Worm (Caenorhabditis elegans) whole organism, L1 larva: ENCODE measurements around the gene scl-1.
A peak's percentile ranks its signal among the peaks of the same experiment; 100 is the strongest.

Source experiments
- C34B4.2 ChIP-seq: sonication (generic microtip); optimal IDR thresholded peaks from 2 replicates; lab custom pipeline; 2017; ENCODE audit warnings: mild to moderate bottlenecking, missing genetic modification characterization, missing compliant biosample characterization
- F16B12.6 ChIP-seq: fragments of 150-350 bp; optimal IDR thresholded peaks from 2 replicates; lab custom pipeline; 2014; ENCODE audit warnings: missing biosample characterization, missing genetic modification characterization
- Y116A8C.19 ChIP-seq: sonication (generic microtip); optimal IDR thresholded peaks from 2 replicates; lab custom pipeline; 2016; ENCODE audit warnings: missing compliant biosample characterization, missing genetic modification characterization, borderline replicate concordance
- aha-1 ChIP-seq: fragments of 150-350 bp; optimal IDR thresholded peaks from 2 replicates; lab custom pipeline; 2014; ENCODE audit warnings: missing biosample characterization, missing genetic modification characterization
- alr-1 ChIP-seq: fragments of 200-800 bp; sonication (Bioruptor generic); optimal IDR thresholded peaks from 2 replicates; lab custom pipeline; 2018; ENCODE audit warnings: borderline replicate concordance, mild to moderate bottlenecking, missing genetic modification characterization, missing compliant biosample characterization
- ceh-63 ChIP-seq: fragments of 200-800 bp; sonication (Bioruptor generic); optimal IDR thresholded peaks from 2 replicates; lab custom pipeline; 2018; ENCODE audit warnings: mild to moderate bottlenecking, missing genetic modification characterization, missing compliant biosample characterization
- ceh-82 ChIP-seq, 3 experiments: fragments of 150-350 bp in 1 of 3; sonication (generic microtip) in 2 of 3; optimal IDR thresholded peaks; 2 replicates each; lab custom pipeline; 2014 to 2017; ENCODE audit warnings: missing biosample characterization in 3 of 3, missing genetic modification characterization in 3 of 3
- ceh-88 ChIP-seq: fragments of 200-800 bp; sonication (Bioruptor generic); IDR thresholded peaks from 2 replicates; pipeline ENCODE4 v1.3.6; 2022; ENCODE audit warnings: missing genetic modification characterization, missing compliant biosample characterization
- ces-1 ChIP-seq: fragments of 150-350 bp; optimal IDR thresholded peaks from 2 replicates; lab custom pipeline; 2014; ENCODE audit warnings: missing biosample characterization, missing genetic modification reagents, missing genetic modification characterization
- dsc-1 ChIP-seq: sonication (generic microtip); optimal IDR thresholded peaks from 2 replicates; lab custom pipeline; 2016; ENCODE audit warnings: mild to moderate bottlenecking, missing genetic modification characterization, missing compliant biosample characterization
- efl-1 ChIP-seq, 4 experiments: fragments of 150-350 bp; optimal IDR thresholded peaks in 3 of 4; peaks in 1 of 4; 1 replicate in 1 of 4; 2 replicates in 3 of 4; lab custom pipeline; 2014; ENCODE audit warnings: missing biosample characterization in 2 of 4, missing genetic modification characterization in 2 of 4, missing genetic modification reagents in 2 of 4
- egl-13 ChIP-seq: sonication (generic microtip); optimal IDR thresholded peaks from 2 replicates; lab custom pipeline; 2016; ENCODE audit warnings: missing genotype, missing genetic modification reagents, missing genetic modification characterization, missing compliant biosample characterization
- egl-27 ChIP-seq, 2 experiments: fragments of 150-350 bp in 1 of 2; sonication (generic microtip); optimal IDR thresholded peaks; 3 replicates each; lab custom pipeline; 2017 to 2018; ENCODE audit warnings: missing biosample characterization in 2 of 2, missing genetic modification characterization in 2 of 2, missing genetic modification reagents in 2 of 2
- elt-2 ChIP-seq: sonication (generic microtip); optimal IDR thresholded peaks from 2 replicates; lab custom pipeline; 2016; ENCODE audit warnings: missing genetic modification characterization, mild to moderate bottlenecking, inconsistent platforms, missing compliant biosample characterization, missing genetic modification reagents
- ets-5 ChIP-seq: fragments of 200-800 bp; sonication (Bioruptor generic); IDR thresholded peaks from 2 replicates; pipeline ENCODE4 v1.3.6; 2022; ENCODE audit warnings: missing genetic modification characterization, missing compliant biosample characterization
- fkh-4 ChIP-seq: sonication (generic microtip); optimal IDR thresholded peaks from 2 replicates; lab custom pipeline; 2016; ENCODE audit warnings: missing compliant biosample characterization, missing genetic modification characterization, borderline replicate concordance
- fkh-8 ChIP-seq: sonication (generic microtip); optimal IDR thresholded peaks from 2 replicates; lab custom pipeline; 2016; ENCODE audit warnings: mild to moderate bottlenecking, missing genetic modification characterization, missing compliant biosample characterization
- grh-1 ChIP-seq: fragments of 200-800 bp; sonication (Bioruptor generic); IDR thresholded peaks from 2 replicates; pipeline ENCODE4 v1.3.6; 2022; ENCODE audit warnings: missing genetic modification reagents, missing genetic modification characterization, missing compliant biosample characterization
- irx-1 ChIP-seq: sonication (generic microtip); optimal IDR thresholded peaks from 2 replicates; lab custom pipeline; 2016; ENCODE audit warnings: missing genetic modification characterization, missing compliant biosample characterization
- lin-13 ChIP-seq: fragments of 150-350 bp; optimal IDR thresholded peaks from 2 replicates; lab custom pipeline; 2014; ENCODE audit warnings: missing biosample characterization, missing genetic modification reagents, missing genetic modification characterization
- lin-14 ChIP-seq: fragments of 200-800 bp; sonication (Bioruptor generic); optimal IDR thresholded peaks from 2 replicates; lab custom pipeline; 2018; ENCODE audit warnings: mild to moderate bottlenecking, missing genetic modification characterization, moderate library complexity, missing compliant biosample characterization
- lin-15B ChIP-seq: fragments of 150-350 bp; sonication (generic microtip); optimal IDR thresholded peaks from 3 replicates; lab custom pipeline; 2014; ENCODE audit warnings: missing biosample characterization, missing genetic modification characterization
- lin-35 ChIP-seq, 2 experiments: fragments of 150-350 bp; optimal IDR thresholded peaks; 2 replicates each; lab custom pipeline; 2014; ENCODE audit warnings: missing biosample characterization in 2 of 2, missing genetic modification characterization in 2 of 2, missing genetic modification reagents in 2 of 2
- lin-39 ChIP-seq: fragments of 150-350 bp; optimal IDR thresholded peaks from 2 replicates; lab custom pipeline; 2014; ENCODE audit warnings: missing biosample characterization, missing genetic modification reagents, missing genetic modification characterization
- nhr-20 ChIP-seq: sonication (generic microtip); optimal IDR thresholded peaks from 2 replicates; lab custom pipeline; 2016; ENCODE audit warnings: mild to moderate bottlenecking, missing genetic modification characterization, missing compliant biosample characterization
- nhr-237 ChIP-seq: fragments of 150-350 bp; optimal IDR thresholded peaks from 2 replicates; lab custom pipeline; 2014; ENCODE audit warnings: missing biosample characterization, missing genetic modification characterization
- nhr-71 ChIP-seq: sonication (generic microtip); optimal IDR thresholded peaks from 2 replicates; lab custom pipeline; 2016; ENCODE audit warnings: mild to moderate bottlenecking, missing genetic modification characterization, moderate library complexity, missing compliant biosample characterization
- nhr-77 ChIP-seq: fragments of 150-350 bp; optimal IDR thresholded peaks from 2 replicates; lab custom pipeline; 2014; ENCODE audit warnings: missing biosample characterization, missing genetic modification characterization
- nhr-85 ChIP-seq: sonication (generic microtip); peaks from one replicate; lab custom pipeline; 2016; ENCODE audit warnings: missing genetic modification characterization, inconsistent platforms, missing compliant biosample characterization
- pag-3 ChIP-seq: sonication (generic microtip); optimal IDR thresholded peaks from 2 replicates; lab custom pipeline; 2017; ENCODE audit warnings: missing genetic modification characterization, mild to moderate bottlenecking, missing compliant biosample characterization, antibody characterized with exemption, borderline replicate concordance; ENCODE audit not compliant: insufficient read depth
- pax-3 ChIP-seq: fragments of 200-800 bp; sonication (Bioruptor generic); optimal IDR thresholded peaks from 2 replicates; lab custom pipeline; 2018; ENCODE audit warnings: mild to moderate bottlenecking, missing genetic modification characterization, moderate library complexity, missing compliant biosample characterization
- skn-1 ChIP-seq: fragments of 150-350 bp; optimal IDR thresholded peaks from 2 replicates; lab custom pipeline; 2014; ENCODE audit warnings: missing biosample characterization, missing genetic modification characterization
- snu-23 ChIP-seq: sonication (generic microtip); optimal IDR thresholded peaks from 2 replicates; lab custom pipeline; 2016; ENCODE audit warnings: missing genetic modification characterization, missing compliant biosample characterization
- sox-4 ChIP-seq: sonication (generic microtip); optimal IDR thresholded peaks from 2 replicates; lab custom pipeline; 2016; ENCODE audit warnings: missing genetic modification characterization, missing compliant biosample characterization
- sup-37 ChIP-seq: fragments of 200-800 bp; sonication (Bioruptor generic); optimal IDR thresholded peaks from 2 replicates; lab custom pipeline; 2018; ENCODE audit warnings: mild to moderate bottlenecking, missing genetic modification characterization, missing compliant biosample characterization
- swsn-7 ChIP-seq: sonication (generic microtip); optimal IDR thresholded peaks from 2 replicates; lab custom pipeline; 2016; ENCODE audit warnings: missing genetic modification characterization, missing compliant biosample characterization
- tbx-2 ChIP-seq: sonication (generic microtip); optimal IDR thresholded peaks from 2 replicates; lab custom pipeline; 2016; ENCODE audit warnings: missing genetic modification characterization, missing compliant biosample characterization
- tlp-1 ChIP-seq: fragments of 150-350 bp; optimal IDR thresholded peaks from 2 replicates; lab custom pipeline; 2014; ENCODE audit warnings: missing biosample characterization, missing genetic modification characterization
- unc-30 ChIP-seq: sonication (generic microtip); optimal IDR thresholded peaks from 2 replicates; lab custom pipeline; 2017; ENCODE audit warnings: missing biosample characterization, missing genetic modification characterization
- unc-62 ChIP-seq: fragments of 150-350 bp; optimal IDR thresholded peaks from 2 replicates; lab custom pipeline; 2014; ENCODE audit warnings: missing biosample characterization, missing genetic modification reagents, missing genetic modification characterization
- unc-86 ChIP-seq: sonication (generic microtip); optimal IDR thresholded peaks from 2 replicates; lab custom pipeline; 2016; ENCODE audit warnings: missing genetic modification characterization, missing compliant biosample characterization
- vab-15 ChIP-seq: sonication (generic microtip); optimal IDR thresholded peaks from 2 replicates; lab custom pipeline; 2017; ENCODE audit warnings: missing genotype, mild to moderate bottlenecking, missing genetic modification characterization, missing compliant biosample characterization
- zag-1 ChIP-seq: fragments of 150-350 bp; optimal IDR thresholded peaks from 2 replicates; lab custom pipeline; 2014; ENCODE audit warnings: missing biosample characterization, missing genetic modification characterization
- ztf-11 ChIP-seq, 2 experiments: sonication (generic microtip); optimal IDR thresholded peaks; 2 replicates each; lab custom pipeline; 2016 to 2017; ENCODE audit warnings: missing genetic modification characterization in 2 of 2, missing biosample characterization in 1 of 2, missing compliant biosample characterization in 1 of 2
- ztf-4 ChIP-seq: fragments of 150-350 bp; optimal IDR thresholded peaks from 2 replicates; lab custom pipeline; 2014; ENCODE audit warnings: missing biosample characterization, missing genetic modification characterization

Gene scl-1

DNA sequence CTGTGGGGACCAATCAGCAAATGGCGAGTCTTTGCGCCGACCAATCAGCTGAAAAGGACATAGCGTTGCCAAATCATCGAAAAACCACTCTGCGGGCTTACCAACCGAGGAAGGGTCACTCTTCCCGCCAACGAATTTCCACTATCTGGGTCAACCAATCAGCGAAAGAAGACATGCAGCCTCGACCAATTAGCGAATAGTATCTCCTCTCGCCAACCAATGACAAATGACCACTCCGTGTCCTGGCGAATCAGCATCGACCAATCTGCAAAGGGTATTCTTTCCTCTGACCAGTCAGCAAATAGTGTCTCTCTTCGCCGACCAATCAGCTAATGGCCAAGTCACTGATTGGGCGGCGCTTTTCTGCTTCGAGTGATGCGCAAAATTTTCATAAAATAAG lies 14.6 kb upstream of the scl-1 start:
- TF ChIP-seq unc-86 (no peak), efl-1 (optimal IDR thresholded peaks at IDR 0.05; lab: Kevin White, UChicago) (no peak), efl-1 (GFP tag; optimal IDR thresholded peaks at IDR 0.05 in 1 of 2; lab: Kevin White, UChicago) (peak in 1 of 2 experiments; percentile 77), lin-35 (GFP tag; optimal IDR thresholded peaks at IDR 0.05; lab: Kevin White, UChicago) (no peak), lin-14 (GFP tag; lab: Kevin White, UChicago) (no peak), ztf-4 (tag; lab: Kevin White, UChicago) (no peak), egl-27 (tag; optimal IDR thresholded peaks at IDR 0.05; lab: Kevin White, UChicago) (no peak), vab-15 (tag; lab: Kevin White, UChicago) (no peak), tbx-2 (tag; lab: Kevin White, UChicago) (no peak)

- TF ChIP-seq pag-3 (tag; lab: Kevin White, UChicago) (no peak), dsc-1 (no peak), unc-30 (tag; lab: Kevin White, UChicago) (no peak), lin-14 (GFP tag; lab: Kevin White, UChicago) (no peak), alr-1 (no peak), unc-62 (no peak)
These were observed 14.0 kb upstream of the scl-1 start, which contains the start of gene amt-2 for ce11 chrIV:13042091-13042490. Gene amt-2, plus strand, starts transcription at chrIV:13042391.

- TF ChIP-seq ceh-82 (tag; optimal IDR thresholded peaks at IDR 0.05; lab: Kevin White, UChicago) (no peak), irx-1 (no peak), ceh-88 (GFP tag; lab: Robert Waterston, UW) (no peak), lin-39 (tag; lab: Kevin White, UChicago) (no peak), C34B4.2 (tag; lab: Kevin White, UChicago) (no peak), nhr-20 (tag; lab: Kevin White, UChicago) (no peak), ztf-11 (tag; optimal IDR thresholded peaks at IDR 0.05; lab: Kevin White, UChicago) (no peak), aha-1 (tag; lab: Kevin White, UChicago) (no peak), vab-15 (tag; lab: Kevin White, UChicago) (no peak), lin-35 (GFP tag; optimal IDR thresholded peaks at IDR 0.05; lab: Kevin White, UChicago) (no peak), fkh-8 (tag; lab: Kevin White, UChicago) (no peak), tlp-1 (tag; lab: Kevin White, UChicago) (no peak), grh-1 (GFP tag; lab: Robert Waterston, UW) (no peak), lin-15B (no peak), fkh-4 (tag; lab: Kevin White, UChicago) (no peak), egl-13 (no peak), sup-37 (GFP tag; lab: Kevin White, UChicago) (no peak), nhr-77 (no peak), ets-5 (GFP tag; lab: Robert Waterston, UW) (no peak), nhr-237 (tag; lab: Kevin White, UChicago) (no peak)
These were observed 11.1 kb upstream of the scl-1 start for ce11 chrIV:13044980-13045379.

ce11 chrIV:13046848-13047247 lies 9.3 kb upstream of the scl-1 start, which contains the start of gene scl-9:
Gene scl-9, plus strand, starts transcription at chrIV:13047148.
- TF ChIP-seq ceh-88 (GFP tag; lab: Robert Waterston, UW) (no peak), Y116A8C.19 (tag; lab: Kevin White, UChicago) (no peak), snu-23 (GFP tag; lab: Kevin White, UChicago) (no peak), ceh-63 (GFP tag; lab: Kevin White, UChicago) (no peak)

DNA sequence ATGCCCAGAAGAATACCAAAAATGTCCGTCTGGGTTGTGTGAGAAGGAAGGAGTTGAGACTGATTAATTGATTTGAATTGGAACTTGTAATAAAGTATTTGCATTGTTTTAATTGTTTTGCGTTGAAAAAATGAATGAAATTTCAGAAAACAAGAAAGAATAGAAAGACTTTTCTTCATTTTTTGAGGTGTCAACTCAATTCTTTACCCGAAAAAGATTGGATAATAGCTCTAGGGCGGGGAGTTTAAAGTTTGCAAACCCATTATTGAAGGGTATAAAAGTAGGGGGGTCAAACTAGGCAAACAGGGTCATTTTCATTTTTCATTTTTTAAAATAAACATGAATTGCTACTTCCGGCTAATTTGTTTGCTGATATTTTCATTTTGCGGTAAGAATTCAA lies 8.0 kb upstream of the scl-1 start, which contains the start of gene scl-10:
scl-10 (plus strand) TSS at position 301 of the 400 bp plus-strand sequence.
- no peak for TF ChIP-seq F16B12.6 (tag; lab: Kevin White, UChicago)
- TF ChIP-seq sox-4, result no peak
- TF ChIP-seq unc-62, result no peak
- TF ChIP-seq swsn-7, result no peak
- TF ChIP-seq grh-1 (GFP tag; lab: Robert Waterston, UW), result no peak
- TF ChIP-seq vab-15 (tag; lab: Kevin White, UChicago), result no peak
- TF ChIP-seq zag-1 (tag; lab: Kevin White, UChicago), result no peak
- TF ChIP-seq nhr-71, result no peak
- no peak for TF ChIP-seq pax-3
- TF ChIP-seq efl-1 (optimal IDR thresholded peaks at IDR 0.05; lab: Kevin White, UChicago), result no peak
- no peak for TF ChIP-seq efl-1 (GFP tag; optimal IDR thresholded peaks at IDR 0.05 in 1 of 2; lab: Kevin White, UChicago)
- TF ChIP-seq nhr-85 (tag; lab: Kevin White, UChicago), result no peak
- TF ChIP-seq lin-13, result no peak
- TF ChIP-seq ces-1 (GFP tag; lab: Kevin White, UChicago), result no peak
- no peak for TF ChIP-seq unc-86
- TF ChIP-seq nhr-20 (tag; lab: Kevin White, UChicago), result no peak
- TF ChIP-seq elt-2 (tag; lab: Kevin White, UChicago), result no peak
- TF ChIP-seq skn-1 (tag; lab: Kevin White, UChicago), result no peak
